Worm (Caenorhabditis elegans): ENCODE measurements around the gene F47B8.1.
A peak's percentile ranks its signal among the peaks of the same experiment; 100 is the strongest.

The F47B8.1 gene

ce11 chrV:14331477-14331876 lies 17.3 kb upstream of the F47B8.1 start, which contains the start of gene F47B8.8:
F47B8.8 (plus strand) TSS chrV:14331733.
- TF ChIP-seq dpff-1 (tag; optimal IDR thresholded peaks at IDR 0.05) (no peak), ztf-26 (tag; optimal IDR thresholded peaks at IDR 0.05) (no peak), Y79H2A.3 (GFP tag; conservative IDR thresholded peaks at IDR 0.05) (no peak)

- no peak for TF ChIP-seq nhr-80 (tag; optimal IDR thresholded peaks at IDR 0.05)
- TF ChIP-seq attf-6 (GFP tag; IDR thresholded peaks at IDR 0.05): no peak
- no peak for TF ChIP-seq ztf-6 (GFP tag; IDR thresholded peaks at IDR 0.05)
- no peak for TF ChIP-seq repo-1 (tag; optimal IDR thresholded peaks at IDR 0.05)
- no peak for TF ChIP-seq C17E4.6 (GFP tag; IDR thresholded peaks at IDR 0.05)
- TF ChIP-seq bed-2 (GFP tag; IDR thresholded peaks at IDR 0.05): no peak
- TF ChIP-seq hmg-20 (GFP tag; IDR thresholded peaks at IDR 0.05): no peak
- no peak for TF ChIP-seq F39B2.1 (GFP tag; IDR thresholded peaks at IDR 0.05)
- TF ChIP-seq B0336.3 (GFP tag; IDR thresholded peaks at IDR 0.05): no peak
- TF ChIP-seq C06A6.2 (GFP tag; conservative IDR thresholded peaks at IDR 0.05): no peak
- TF ChIP-seq fkh-3 (tag; optimal IDR thresholded peaks at IDR 0.05): no peak
Observed at ce11 chrV:14328806-14329205, 14.7 kb upstream of the F47B8.1 start, which contains the start of gene pepm-1. pepm-1 (plus strand) TSS chrV:14329106.

- no peak for TF ChIP-seq K12H6.12 (tag; optimal IDR thresholded peaks at IDR 0.05)
Observed at ce11 chrV:14327776-14328175, 13.6 kb upstream of the F47B8.1 start, which contains the start of gene F47B8.5. F47B8.5 (minus strand) TSS chrV:14327876.

ce11 chrV:14324502-14325467 lies 10.6 kb upstream of the F47B8.1 start, which contains the start of the genes F47B8.4 and F47B8.18:
F47B8.4 (minus strand) TSS chrV:14324673.
F47B8.18 (minus strand) TSS chrV:14325464.
- TF ChIP-seq snpc-4 (GFP tag; optimal IDR thresholded peaks at IDR 0.05) (no peak), snpc-4 (tag; optimal IDR thresholded peaks at IDR 0.05) (no peak), Y67H2A.10 (GFP tag; conservative IDR thresholded peaks at IDR 0.05) (no peak), mcd-1 (GFP tag; IDR thresholded peaks at IDR 0.05) (peak; percentile 55; the same call in 1 of the 2 replicates), nhr-80 (tag; optimal IDR thresholded peaks at IDR 0.05) (peak; percentile 56), xnd-1 (tag; optimal IDR thresholded peaks at IDR 0.05) (no peak), unc-62 (GFP tag; optimal IDR thresholded peaks at IDR 0.05) (no peak), ccch-3 (GFP tag; optimal IDR thresholded peaks at IDR 0.05) (no peak), mes-4 (tag; optimal IDR thresholded peaks at IDR 0.05) (no peak), ztf-25 (GFP tag; IDR thresholded peaks at IDR 0.05) (no peak), lir-1 (GFP tag; conservative IDR thresholded peaks at IDR 0.05) (no peak), Y53G8AR.9 (GFP tag; conservative IDR thresholded peaks at IDR 0.05) (no peak), zfh-2 (GFP tag; conservative IDR thresholded peaks at IDR 0.05) (peak; percentile 95), snpc-1.3 (tag; optimal IDR thresholded peaks at IDR 0.05; ENCODE audit: insufficient read depth) (no peak), Y56A3A.18 (GFP tag; IDR thresholded peaks at IDR 0.05) (no peak), ceh-100 (GFP tag; IDR thresholded peaks at IDR 0.05) (no peak), sptf-2 (GFP tag; optimal IDR thresholded peaks at IDR 0.05) (peak; percentile 15), hmg-1.2 (GFP tag; IDR thresholded peaks at IDR 0.05) (no peak), somi-1 (GFP tag; optimal IDR thresholded peaks at IDR 0.05) (no peak), egrh-3 (GFP tag; IDR thresholded peaks at IDR 0.05) (peak; percentile 99), ceh-27 (GFP tag; optimal IDR thresholded peaks at IDR 0.05) (no peak), hlh-26 (GFP tag; conservative IDR thresholded peaks at IDR 0.05) (no peak), F57C9.4 (tag; optimal IDR thresholded peaks at IDR 0.05) (no peak), egl-44 (GFP tag; IDR thresholded peaks at IDR 0.05) (no peak), lsl-1 (GFP tag; optimal IDR thresholded peaks at IDR 0.05) (no peak), tbp1 (GFP tag; optimal IDR thresholded peaks at IDR 0.05) (no peak), lin-40 (tag; optimal IDR thresholded peaks at IDR 0.05) (no peak), cebp-1 (GFP tag; IDR thresholded peaks at IDR 0.05) (0 out of 2 replicates have a peak, but pooled peaks have one; percentile 15), cebp-1 (tag; optimal IDR thresholded peaks at IDR 0.05) (no peak)

Data from whole organism, young adult.